Worm (Caenorhabditis elegans) whole organism, L1 larva: ENCODE measurements around the gene F17H10.4.

Source experiments
- C34B4.2 ChIP-seq: sonication (generic microtip); optimal IDR thresholded peaks from 2 replicates; lab custom pipeline; 2017; ENCODE audit warnings: mild to moderate bottlenecking, missing genetic modification characterization, missing compliant biosample characterization
- F16B12.6 ChIP-seq: fragments of 150-350 bp; optimal IDR thresholded peaks from 2 replicates; lab custom pipeline; 2014; ENCODE audit warnings: missing biosample characterization, missing genetic modification characterization
- aha-1 ChIP-seq: fragments of 150-350 bp; optimal IDR thresholded peaks from 2 replicates; lab custom pipeline; 2014; ENCODE audit warnings: missing biosample characterization, missing genetic modification characterization
- ceh-8 ChIP-seq: fragments of 200-800 bp; sonication (Bioruptor generic); optimal IDR thresholded peaks from 2 replicates; lab custom pipeline; 2018; ENCODE audit warnings: mild to moderate bottlenecking, missing genetic modification characterization, moderate library complexity, missing compliant biosample characterization
- dsc-1 ChIP-seq: sonication (generic microtip); optimal IDR thresholded peaks from 2 replicates; lab custom pipeline; 2016; ENCODE audit warnings: mild to moderate bottlenecking, missing genetic modification characterization, missing compliant biosample characterization
- efl-1 ChIP-seq, 4 experiments: fragments of 150-350 bp; optimal IDR thresholded peaks in 3 of 4; peaks in 1 of 4; 1 replicate in 1 of 4; 2 replicates in 3 of 4; lab custom pipeline; 2014; ENCODE audit warnings: missing biosample characterization in 2 of 4, missing genetic modification characterization in 2 of 4, missing genetic modification reagents in 2 of 4
- efl-3 ChIP-seq: fragments of 200-800 bp; sonication (Bioruptor generic); optimal IDR thresholded peaks from 2 replicates; lab custom pipeline; 2018; ENCODE audit warnings: mild to moderate bottlenecking, missing genetic modification characterization, missing compliant biosample characterization
- elt-2 ChIP-seq: sonication (generic microtip); optimal IDR thresholded peaks from 2 replicates; lab custom pipeline; 2016; ENCODE audit warnings: missing genetic modification characterization, mild to moderate bottlenecking, inconsistent platforms, missing compliant biosample characterization, missing genetic modification reagents
- elt-3 ChIP-seq, 6 experiments: fragments of 150-350 bp in 1 of 6; sonication (generic microtip); optimal IDR thresholded peaks; 2 replicates each; lab custom pipeline; 2017 to 2018; ENCODE audit warnings: missing biosample characterization in 6 of 6, missing genetic modification characterization in 6 of 6, inconsistent platforms in 1 of 6
- ets-5 ChIP-seq: fragments of 200-800 bp; sonication (Bioruptor generic); IDR thresholded peaks from 2 replicates; pipeline ENCODE4 v1.3.6; 2022; ENCODE audit warnings: missing genetic modification characterization, missing compliant biosample characterization
- fkh-10 ChIP-seq: sonication (generic microtip); optimal IDR thresholded peaks from 2 replicates; lab custom pipeline; 2017; ENCODE audit warnings: missing biosample characterization, missing genetic modification reagents, missing genetic modification characterization
- fos-1 ChIP-seq: fragments of 150-350 bp; optimal IDR thresholded peaks from 2 replicates; lab custom pipeline; 2014; ENCODE audit warnings: missing biosample characterization, missing genetic modification characterization
- grh-1 ChIP-seq: fragments of 200-800 bp; sonication (Bioruptor generic); IDR thresholded peaks from 2 replicates; pipeline ENCODE4 v1.3.6; 2022; ENCODE audit warnings: missing genetic modification reagents, missing genetic modification characterization, missing compliant biosample characterization
- hpl-2 ChIP-seq: fragments of 150-350 bp; optimal IDR thresholded peaks from 2 replicates; lab custom pipeline; 2014; ENCODE audit warnings: missing biosample characterization, missing genetic modification reagents, missing genetic modification characterization
- irx-1 ChIP-seq: sonication (generic microtip); optimal IDR thresholded peaks from 2 replicates; lab custom pipeline; 2016; ENCODE audit warnings: missing genetic modification characterization, missing compliant biosample characterization
- jun-1 ChIP-seq: fragments of 150-350 bp; optimal IDR thresholded peaks from 2 replicates; lab custom pipeline; 2014; ENCODE audit warnings: missing biosample characterization, missing genetic modification reagents, missing genetic modification characterization
- lin-13 ChIP-seq: fragments of 150-350 bp; optimal IDR thresholded peaks from 2 replicates; lab custom pipeline; 2014; ENCODE audit warnings: missing biosample characterization, missing genetic modification reagents, missing genetic modification characterization
- lin-35 ChIP-seq, 2 experiments: fragments of 150-350 bp; optimal IDR thresholded peaks; 2 replicates each; lab custom pipeline; 2014; ENCODE audit warnings: missing biosample characterization in 2 of 2, missing genetic modification characterization in 2 of 2, missing genetic modification reagents in 2 of 2
- lin-39 ChIP-seq: fragments of 150-350 bp; optimal IDR thresholded peaks from 2 replicates; lab custom pipeline; 2014; ENCODE audit warnings: missing biosample characterization, missing genetic modification reagents, missing genetic modification characterization
- lir-3 ChIP-seq: sonication (generic microtip); optimal IDR thresholded peaks from 2 replicates; lab custom pipeline; 2016; ENCODE audit warnings: mild to moderate bottlenecking, missing genetic modification characterization, moderate library complexity, missing compliant biosample characterization; ENCODE audit not compliant: poor library complexity
- mab-9 ChIP-seq: fragments of 200-800 bp; sonication (Bioruptor generic); IDR thresholded peaks from 2 replicates; pipeline ENCODE4 v1.3.6; 2022; ENCODE audit warnings: missing genetic modification reagents, missing genetic modification characterization, missing compliant biosample characterization
- mef-2 ChIP-seq: fragments of 150-350 bp; optimal IDR thresholded peaks from 2 replicates; lab custom pipeline; 2014; ENCODE audit warnings: missing biosample characterization, missing genetic modification characterization
- nhr-12 ChIP-seq: sonication (generic microtip); optimal IDR thresholded peaks from 2 replicates; lab custom pipeline; 2017; ENCODE audit warnings: missing biosample characterization, missing genetic modification characterization
- nhr-28 ChIP-seq: fragments of 150-350 bp; optimal IDR thresholded peaks from 2 replicates; lab custom pipeline; 2014; ENCODE audit warnings: missing biosample characterization, missing genetic modification characterization
- nhr-47 ChIP-seq: sonication (generic microtip); optimal IDR thresholded peaks from 2 replicates; lab custom pipeline; 2016; ENCODE audit warnings: mild to moderate bottlenecking, missing genetic modification characterization, moderate library complexity, missing compliant biosample characterization
- nhr-76 ChIP-seq: sonication (generic microtip); optimal IDR thresholded peaks from 2 replicates; lab custom pipeline; 2017; ENCODE audit warnings: missing biosample characterization, missing genetic modification characterization
- nhr-77 ChIP-seq: fragments of 150-350 bp; optimal IDR thresholded peaks from 2 replicates; lab custom pipeline; 2014; ENCODE audit warnings: missing biosample characterization, missing genetic modification characterization
- nhr-84 ChIP-seq: sonication (generic microtip); optimal IDR thresholded peaks from 2 replicates; lab custom pipeline; 2017; ENCODE audit warnings: missing biosample characterization, missing genetic modification characterization
- pag-3 ChIP-seq: sonication (generic microtip); optimal IDR thresholded peaks from 2 replicates; lab custom pipeline; 2017; ENCODE audit warnings: missing genetic modification characterization, mild to moderate bottlenecking, missing compliant biosample characterization, antibody characterized with exemption, borderline replicate concordance; ENCODE audit not compliant: insufficient read depth
- pqm-1 ChIP-seq: sonication (generic microtip); optimal IDR thresholded peaks from 3 replicates; lab custom pipeline; 2017; ENCODE audit warnings: missing biosample characterization, missing genetic modification characterization
- snu-23 ChIP-seq: sonication (generic microtip); optimal IDR thresholded peaks from 2 replicates; lab custom pipeline; 2016; ENCODE audit warnings: missing genetic modification characterization, missing compliant biosample characterization
- sox-4 ChIP-seq: sonication (generic microtip); optimal IDR thresholded peaks from 2 replicates; lab custom pipeline; 2016; ENCODE audit warnings: missing genetic modification characterization, missing compliant biosample characterization
- tbx-2 ChIP-seq: sonication (generic microtip); optimal IDR thresholded peaks from 2 replicates; lab custom pipeline; 2016; ENCODE audit warnings: missing genetic modification characterization, missing compliant biosample characterization
- unc-30 ChIP-seq: sonication (generic microtip); optimal IDR thresholded peaks from 2 replicates; lab custom pipeline; 2017; ENCODE audit warnings: missing biosample characterization, missing genetic modification characterization
- xbp-1 ChIP-seq: sonication (generic microtip); optimal IDR thresholded peaks from 2 replicates; lab custom pipeline; 2016; ENCODE audit warnings: missing genetic modification characterization, missing compliant biosample characterization
- zag-1 ChIP-seq: fragments of 150-350 bp; optimal IDR thresholded peaks from 2 replicates; lab custom pipeline; 2014; ENCODE audit warnings: missing biosample characterization, missing genetic modification characterization
- zip-4 ChIP-seq: fragments of 200-800 bp; sonication (Bioruptor generic); optimal IDR thresholded peaks from 2 replicates; lab custom pipeline; 2018; ENCODE audit warnings: mild to moderate bottlenecking, missing genetic modification characterization, moderate library complexity, missing compliant biosample characterization

Gene F17H10.4

DNA sequence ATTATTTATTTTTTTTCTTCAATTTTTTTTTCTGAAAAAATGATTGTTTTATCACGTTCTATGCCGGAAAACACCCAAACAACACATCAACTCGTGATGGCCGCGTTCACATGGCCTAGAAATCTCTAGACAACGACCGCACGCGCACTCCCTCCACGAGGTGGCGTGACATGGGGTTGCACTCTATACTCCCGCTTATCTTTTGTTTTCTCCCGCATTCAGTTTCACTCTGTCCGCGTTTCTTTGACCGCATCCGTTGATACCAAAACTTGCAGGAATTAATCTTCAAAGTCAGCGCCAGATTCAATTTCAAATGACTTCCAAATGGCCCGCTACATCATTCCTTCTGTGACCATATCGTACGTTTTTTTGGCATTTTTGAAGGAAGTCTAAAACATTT, 21.4 kb downstream of the F17H10.4 start, which contains the start of gene F17H10.1 (continued):
- no peak for TF ChIP-seq efl-3 (GFP tag; lab: Kevin White, UChicago)
- TF ChIP-seq zip-4 (GFP tag; lab: Kevin White, UChicago) = no peak
- no peak for TF ChIP-seq F16B12.6 (tag; lab: Kevin White, UChicago)
- TF ChIP-seq nhr-77 (tag; lab: Kevin White, UChicago) = no peak
- no peak for TF ChIP-seq lin-39 (tag; lab: Kevin White, UChicago)
- TF ChIP-seq snu-23 (GFP tag; lab: Kevin White, UChicago) = peak; percentile 90
- no peak for TF ChIP-seq zag-1 (tag; lab: Kevin White, UChicago)
- no peak for TF ChIP-seq ceh-8 (GFP tag; lab: Kevin White, UChicago)
- peak; percentile 33 for TF ChIP-seq irx-1 (tag; lab: Kevin White, UChicago)
- TF ChIP-seq nhr-47 (tag; lab: Kevin White, UChicago) = no peak
- TF ChIP-seq elt-2 (tag; lab: Kevin White, UChicago) = peak; percentile 90
- TF ChIP-seq jun-1 (tag; lab: Kevin White, UChicago) = no peak
- TF ChIP-seq dsc-1 (tag; lab: Kevin White, UChicago) = no peak
- peak; percentile 67 for TF ChIP-seq lin-13 (GFP tag; lab: Kevin White, UChicago)
- TF ChIP-seq tbx-2 (tag; lab: Kevin White, UChicago) = peak; percentile 72
- no peak for TF ChIP-seq nhr-28
- TF ChIP-seq aha-1 = no peak
- no peak for TF ChIP-seq ets-5 (GFP tag; lab: Robert Waterston, UW)
- TF ChIP-seq xbp-1 = peak; percentile 46
- peak; percentile 28 for TF ChIP-seq pag-3
- no peak for TF ChIP-seq mab-9 (GFP tag; lab: Robert Waterston, UW)
- peak; percentile 50 to 81 for TF ChIP-seq lin-35 (GFP tag; optimal IDR thresholded peaks at IDR 0.05; lab: Kevin White, UChicago)
- TF ChIP-seq mef-2 (tag; lab: Kevin White, UChicago) = no peak
- TF ChIP-seq sox-4 (tag; lab: Kevin White, UChicago) = peak; percentile 18
- no peak for TF ChIP-seq pqm-1
- TF ChIP-seq grh-1 (GFP tag; lab: Robert Waterston, UW) = no peak
- TF ChIP-seq fkh-10 (GFP tag; lab: Kevin White, UChicago) = no peak
- peak in 1 of 2 experiments; percentile 18 for TF ChIP-seq efl-1 (optimal IDR thresholded peaks at IDR 0.05; lab: Kevin White, UChicago)
- TF ChIP-seq efl-1 (GFP tag; optimal IDR thresholded peaks at IDR 0.05 in 1 of 2; lab: Kevin White, UChicago) = peak; percentile 17 to 89
- TF ChIP-seq nhr-84 (tag; lab: Kevin White, UChicago) = no peak
- TF ChIP-seq nhr-12 (tag; lab: Kevin White, UChicago) = no peak
- no peak for TF ChIP-seq nhr-76 (tag; lab: Kevin White, UChicago)

DNA sequence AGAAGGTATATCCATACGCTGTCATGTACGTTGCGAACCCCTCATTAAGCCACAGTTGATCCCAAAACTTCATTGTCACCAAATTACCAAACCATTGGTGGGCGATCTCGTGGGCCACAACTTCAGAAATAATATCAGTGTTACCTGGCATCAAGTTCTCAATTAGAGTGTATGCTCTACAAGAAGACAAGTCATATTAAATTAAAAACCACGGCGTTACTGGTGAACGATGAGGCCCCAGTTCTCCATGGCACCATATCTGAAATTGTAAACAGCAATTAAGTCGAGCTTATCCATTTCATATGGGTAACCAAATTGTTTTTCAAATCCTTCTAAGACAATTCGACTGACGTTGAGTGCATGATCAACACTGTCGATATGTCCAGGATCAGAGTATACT, 23.5 kb downstream of the F17H10.4 start:
- TF ChIP-seq unc-30 (no peak), pqm-1 (no peak), zag-1 (tag; lab: Kevin White, UChicago) (no peak), nhr-28 (no peak), nhr-77 (tag; lab: Kevin White, UChicago) (no peak), irx-1 (tag; lab: Kevin White, UChicago) (no peak), fos-1 (tag; lab: Kevin White, UChicago) (no peak), sox-4 (tag; lab: Kevin White, UChicago) (no peak), xbp-1 (no peak), mab-9 (GFP tag; lab: Robert Waterston, UW) (no peak), lir-3 (tag; lab: Kevin White, UChicago) (no peak), C34B4.2 (tag; lab: Kevin White, UChicago) (no peak), tbx-2 (tag; lab: Kevin White, UChicago) (no peak), elt-3 (tag; optimal IDR thresholded peaks at IDR 0.05; lab: Kevin White, UChicago) (no peak)

DNA sequence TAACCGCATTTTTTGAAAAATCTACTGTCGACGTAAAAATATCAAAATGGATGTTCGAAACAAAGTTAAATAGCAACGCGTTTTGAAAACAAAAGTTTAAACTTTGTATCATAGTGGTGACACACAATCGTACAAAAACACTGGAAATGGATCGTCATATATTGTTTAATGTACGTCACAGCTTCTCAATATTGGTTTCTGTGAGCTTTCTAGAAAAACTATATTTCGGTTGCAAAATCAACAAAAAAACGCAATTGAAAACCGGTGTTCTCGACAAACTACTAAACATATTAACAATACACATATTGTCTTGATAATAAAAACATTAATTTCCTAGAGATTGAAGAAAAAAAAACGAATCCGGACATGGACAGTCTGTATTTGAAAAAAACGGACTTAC, 25.9 kb downstream of the F17H10.4 start, which contains the start of gene R03G8.6:
TSS of gene R03G8.6 (minus strand) at position 101 of the 400 bp plus-strand sequence.
- no peak for TF ChIP-seq hpl-2 (GFP tag; lab: Kevin White, UChicago)
- TF ChIP-seq efl-1 (optimal IDR thresholded peaks at IDR 0.05; lab: Kevin White, UChicago) = no peak
- TF ChIP-seq efl-1 (GFP tag; optimal IDR thresholded peaks at IDR 0.05 in 1 of 2; lab: Kevin White, UChicago) = peak in 1 of 2 experiments; percentile 46
- TF ChIP-seq, all 84 proteins: peak for 1
